Fruit fly (Drosophila melanogaster) whole organism, adult: Measurements from ENCODE around the gene Mal-B1.

ENCODE experiments used
- CG11617 ChIP-seq: fragments of 200-800 bp; sonication (Bioruptor generic); optimal IDR thresholded peaks from 2 replicates; lab custom pipeline; 2017; ENCODE audit warnings: mild to moderate bottlenecking, missing biosample characterization, missing genetic modification reagents, missing genetic modification characterization
- CG12768 ChIP-seq: fragments of 200-800 bp; sonication (Bioruptor generic); optimal IDR thresholded peaks from 2 replicates; lab custom pipeline; 2017; ENCODE audit warnings: missing biosample characterization, missing genetic modification characterization, mild to moderate bottlenecking, moderate library complexity, missing genetic modification reagents
- CG14711 ChIP-seq: fragments of 200-800 bp; sonication (Bioruptor generic); optimal IDR thresholded peaks from 2 replicates; lab custom pipeline; 2018; ENCODE audit warnings: missing biosample characterization, mild to moderate bottlenecking, missing genetic modification characterization, moderate library complexity
- CG1620 ChIP-seq: fragments of 200-800 bp; sonication (Bioruptor generic); optimal IDR thresholded peaks from 2 replicates; lab custom pipeline; 2016; ENCODE audit warnings: missing biosample characterization, missing genetic modification characterization
- CG33017 ChIP-seq: fragments of 200-800 bp; sonication (Bioruptor generic); optimal IDR thresholded peaks from 2 replicates; lab custom pipeline; 2018; ENCODE audit warnings: missing biosample characterization, mild to moderate bottlenecking, missing genetic modification characterization, moderate library complexity
- CG5204 ChIP-seq: fragments of 200-800 bp; sonication (Bioruptor generic); optimal IDR thresholded peaks from 2 replicates; lab custom pipeline; 2016; ENCODE audit warnings: missing biosample characterization, missing genetic modification characterization
- CG7045 ChIP-seq: fragments of 200-800 bp; sonication (Bioruptor generic); optimal IDR thresholded peaks from 2 replicates; lab custom pipeline; 2017; ENCODE audit warnings: missing biosample characterization, mild to moderate bottlenecking, missing genetic modification characterization
- CG7101 ChIP-seq: fragments of 200-800 bp; sonication (Bioruptor generic); optimal IDR thresholded peaks from 2 replicates; lab custom pipeline; 2018; ENCODE audit warnings: missing biosample characterization, mild to moderate bottlenecking, missing genetic modification characterization, moderate library complexity
- Clk ChIP-seq: fragments of 200-800 bp; sonication (Bioruptor generic); optimal IDR thresholded peaks from 2 replicates; lab custom pipeline; 2017; ENCODE audit warnings: missing biosample characterization, missing genetic modification characterization
- Crg-1 ChIP-seq: fragments of 200-800 bp; sonication (Bioruptor generic); optimal IDR thresholded peaks from 2 replicates; lab custom pipeline; 2016; ENCODE audit warnings: missing biosample characterization, missing genetic modification characterization
- Hr96 ChIP-seq: fragments of 200-800 bp; sonication (Bioruptor generic); optimal IDR thresholded peaks from 2 replicates; lab custom pipeline; 2016; ENCODE audit warnings: missing biosample characterization, missing genetic modification characterization
- Mnt ChIP-seq: fragments of 200-800 bp; sonication (Bioruptor generic); optimal IDR thresholded peaks from 2 replicates; lab custom pipeline; 2016; ENCODE audit warnings: missing biosample characterization, mild to moderate bottlenecking, missing genetic modification characterization
- bab1 ChIP-seq: fragments of 200-800 bp; sonication (Bioruptor generic); optimal IDR thresholded peaks from 3 replicates; lab custom pipeline; 2019; ENCODE audit warnings: missing biosample characterization, mild to moderate bottlenecking, missing genetic modification characterization, moderate library complexity
- cic ChIP-seq: fragments of 200-800 bp; sonication (Bioruptor generic); optimal IDR thresholded peaks from 2 replicates; lab custom pipeline; 2017; ENCODE audit warnings: missing biosample characterization, mild to moderate bottlenecking, missing genetic modification characterization, moderate library complexity
- kay ChIP-seq: fragments of 200-800 bp; sonication (Bioruptor generic); peaks from one replicate; lab custom pipeline; 2016; ENCODE audit warnings: missing biosample characterization, missing genetic modification characterization, borderline replicate concordance
- ovo ChIP-seq: fragments of 200-800 bp; sonication (Bioruptor generic); optimal IDR thresholded peaks from 2 replicates; lab custom pipeline; 2016; ENCODE audit warnings: missing biosample characterization, missing genetic modification characterization
- pad ChIP-seq: fragments of 200-800 bp; sonication (Bioruptor generic); optimal IDR thresholded peaks from 3 replicates; lab custom pipeline; 2017; ENCODE audit warnings: missing biosample characterization, missing genetic modification characterization, mild to moderate bottlenecking, moderate library complexity, missing genetic modification reagents
- tj ChIP-seq: fragments of 200-800 bp; sonication (Bioruptor generic); optimal IDR thresholded peaks from 3 replicates; lab custom pipeline; 2017; ENCODE audit warnings: missing biosample characterization, mild to moderate bottlenecking, missing genetic modification characterization, moderate library complexity
- toe ChIP-seq: fragments of 200-800 bp; sonication (Bioruptor generic); optimal IDR thresholded peaks from 2 replicates; lab custom pipeline; 2016; ENCODE audit warnings: missing biosample characterization, missing genetic modification characterization

Gene Mal-B1

dm6 chr2L:11853130-11853529 lies 6.1 kb downstream of the Mal-B1 start, which contains the start of gene CG42751:
CG42751 (plus strand) TSS chr2L:11853430.
- no peak for TF ChIP-seq CG1620 (GFP tag; lab: Kevin White, UChicago)
- no peak for TF ChIP-seq Clk (GFP tag; lab: Kevin White, UChicago)
- no peak for TF ChIP-seq Mnt
- no peak for TF ChIP-seq CG33017 (tag; lab: Kevin White, UChicago)
- no peak for TF ChIP-seq CG7045 (GFP tag; lab: Kevin White, UChicago)
- TF ChIP-seq CG7101 = no peak
- no peak for TF ChIP-seq tj
- TF ChIP-seq ovo = no peak
- no peak for TF ChIP-seq toe (GFP tag; lab: Kevin White, UChicago)
- TF ChIP-seq CG12768 (GFP tag; lab: Kevin White, UChicago) = no peak
- TF ChIP-seq CG11617 (GFP tag; lab: Kevin White, UChicago) = no peak
- TF ChIP-seq CG5204 (GFP tag; lab: Kevin White, UChicago) = no peak
- TF ChIP-seq bab1 (GFP tag; lab: Kevin White, UChicago) = no peak
- TF ChIP-seq CG14711 = no peak

DNA sequence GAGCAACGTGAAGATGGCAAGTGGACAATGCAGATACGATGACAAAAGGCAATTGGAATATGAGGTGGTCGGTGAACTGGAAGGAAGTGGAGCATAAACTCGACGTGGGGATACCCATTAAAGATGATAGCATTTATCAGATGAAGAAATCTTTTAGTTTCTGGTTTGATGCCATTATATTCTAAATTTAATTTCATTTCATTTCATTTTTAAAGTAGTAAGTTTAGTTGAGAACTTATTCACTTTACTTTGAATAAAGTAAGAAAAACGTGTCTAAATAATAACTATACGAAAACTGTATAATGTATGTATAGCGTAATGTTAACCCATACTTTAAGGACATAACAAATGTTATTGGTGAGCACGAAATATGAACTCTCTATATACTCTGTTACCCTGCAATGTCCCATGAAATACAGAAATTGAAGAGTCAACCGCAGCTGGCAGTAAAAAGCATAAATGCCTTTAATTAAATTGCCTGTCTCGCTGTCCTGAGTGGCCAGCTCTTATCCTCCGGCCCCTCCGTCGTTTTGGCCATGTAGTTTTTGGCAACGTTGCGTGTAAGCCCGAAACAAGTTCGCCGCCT lies 23.9 kb downstream of the Mal-B1 start:
- TF ChIP-seq Crg-1 (GFP tag; lab: Kevin White, UChicago) = no peak
- TF ChIP-seq Hr96 (GFP tag; lab: Kevin White, UChicago) = no peak
- no peak for TF ChIP-seq tj
- TF ChIP-seq toe (GFP tag; lab: Kevin White, UChicago) = no peak
- TF ChIP-seq CG33017 (tag; lab: Kevin White, UChicago) = no peak
- TF ChIP-seq CG14711 = no peak
- no peak for TF ChIP-seq bab1 (GFP tag; lab: Kevin White, UChicago)
- TF ChIP-seq kay (GFP tag; lab: Kevin White, UChicago) = no peak
- TF ChIP-seq CG7101 = no peak
- no peak for TF ChIP-seq CG7045 (GFP tag; lab: Kevin White, UChicago)

DNA sequence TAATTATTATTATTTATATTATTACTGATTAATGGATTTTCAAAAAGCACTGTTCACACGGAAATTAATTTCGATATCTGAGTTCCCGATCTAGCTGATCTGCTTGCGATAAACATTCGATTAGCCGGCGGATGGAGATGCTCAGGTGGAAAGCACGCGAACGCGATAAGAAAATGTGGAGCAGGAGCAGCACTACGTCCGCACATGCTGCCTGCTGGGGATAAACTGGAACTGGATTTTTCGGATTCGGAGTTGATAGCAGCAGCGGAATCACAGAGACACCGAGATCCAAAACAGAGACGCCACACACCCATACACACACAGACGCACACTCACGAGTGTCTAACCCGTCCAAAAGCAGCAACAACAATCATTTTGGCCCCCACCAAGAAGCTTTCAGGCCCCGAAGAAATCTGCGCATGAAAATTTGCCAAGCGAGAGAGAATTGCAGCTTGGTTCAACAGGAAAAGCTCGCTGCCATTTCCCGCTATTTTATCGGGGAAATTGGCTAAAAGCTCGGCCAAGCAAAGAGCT lies 27.3 kb downstream of the Mal-B1 start:
- TF ChIP-seq tj (no peak), CG7045 (GFP tag; lab: Kevin White, UChicago) (no peak), pad (GFP tag; lab: Kevin White, UChicago) (no peak), CG12768 (GFP tag; lab: Kevin White, UChicago) (no peak), toe (GFP tag; lab: Kevin White, UChicago) (no peak), Mnt (no peak)

DNA sequence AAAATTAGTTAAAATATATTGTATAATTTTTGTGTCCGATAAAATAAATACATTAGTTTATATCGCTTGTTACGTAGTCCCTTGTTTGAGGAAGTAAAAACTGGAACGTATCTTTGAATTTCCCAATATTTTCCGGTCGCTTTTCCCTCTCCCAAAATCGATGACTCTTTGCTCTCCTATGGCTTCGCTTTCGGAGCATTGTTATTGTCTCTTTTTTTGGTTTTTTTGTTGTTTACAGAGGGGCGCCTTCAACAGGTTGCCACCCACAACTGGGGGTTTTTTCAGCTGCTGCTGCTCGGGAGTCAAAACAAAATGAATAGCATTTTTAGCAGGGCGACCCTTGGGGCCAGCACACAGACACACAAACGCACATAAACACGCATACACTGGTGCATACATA lies 27.9 kb downstream of the Mal-B1 start:
- TF ChIP-seq kay (GFP tag; lab: Kevin White, UChicago) (no peak), CG7101 (no peak), cic (GFP tag; lab: Kevin White, UChicago) (no peak), toe (GFP tag; lab: Kevin White, UChicago) (no peak), CG33017 (tag; lab: Kevin White, UChicago) (no peak), bab1 (GFP tag; lab: Kevin White, UChicago) (no peak), Hr96 (GFP tag; lab: Kevin White, UChicago) (no peak), ovo (no peak), CG5204 (GFP tag; lab: Kevin White, UChicago) (no peak), CG14711 (no peak), CG12768 (GFP tag; lab: Kevin White, UChicago) (no peak), CG11617 (GFP tag; lab: Kevin White, UChicago) (no peak), CG1620 (GFP tag; lab: Kevin White, UChicago) (no peak), Mnt (no peak)

DNA sequence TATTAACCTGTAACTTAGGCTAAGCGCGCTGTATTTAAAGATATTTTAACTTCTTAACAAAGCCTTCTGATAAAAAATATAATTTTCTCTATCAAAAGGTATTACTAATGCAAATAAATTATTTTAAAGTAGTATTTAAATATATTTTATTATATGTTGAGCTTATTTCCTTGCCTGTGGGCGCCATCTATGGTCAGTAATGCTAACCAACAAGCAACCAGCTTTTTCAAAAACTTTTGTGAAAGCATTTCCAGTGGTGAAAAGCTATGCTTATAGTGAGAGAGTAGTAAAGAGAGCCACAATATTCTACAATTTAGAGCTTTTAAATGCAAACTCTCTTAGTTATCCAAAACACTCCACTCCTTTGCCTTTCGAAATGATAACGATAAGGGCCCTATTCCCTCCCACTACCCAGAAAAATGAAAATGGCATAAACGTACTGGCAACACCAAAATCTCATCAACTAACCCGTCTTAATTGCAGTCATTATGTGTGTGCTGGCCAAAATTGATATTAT lies 31.8 kb downstream of the Mal-B1 start:
- TF ChIP-seq bab1 (GFP tag; lab: Kevin White, UChicago) (no peak), CG12768 (GFP tag; lab: Kevin White, UChicago) (no peak), CG33017 (tag; lab: Kevin White, UChicago) (no peak), Hr96 (GFP tag; lab: Kevin White, UChicago) (no peak), CG7045 (GFP tag; lab: Kevin White, UChicago) (no peak), CG1620 (GFP tag; lab: Kevin White, UChicago) (no peak), Mnt (no peak), kay (GFP tag; lab: Kevin White, UChicago) (no peak), Clk (GFP tag; lab: Kevin White, UChicago) (no peak), CG7101 (no peak), tj (no peak), toe (GFP tag; lab: Kevin White, UChicago) (no peak)

DNA sequence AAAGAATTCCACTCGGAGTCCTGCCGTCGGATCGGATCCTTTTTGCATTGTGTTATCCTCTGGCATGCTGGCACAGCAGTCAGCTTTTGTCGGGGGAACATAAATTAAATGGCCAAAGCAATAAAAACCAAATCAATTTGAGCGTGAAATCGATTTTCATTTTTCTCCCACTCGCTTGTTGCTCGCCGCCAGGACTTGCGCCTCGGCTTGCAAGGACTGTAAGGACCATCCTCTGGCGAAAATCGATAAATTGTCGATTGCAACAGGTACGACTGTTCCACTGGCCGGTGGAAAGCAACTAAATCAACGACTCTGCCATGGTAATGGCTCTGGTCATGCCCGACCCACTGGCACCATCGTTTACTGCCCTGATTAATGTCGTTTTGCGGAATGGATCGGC lies 46.2 kb downstream of the Mal-B1 start:
- no peak for TF ChIP-seq pad (GFP tag; lab: Kevin White, UChicago)
- no peak for TF ChIP-seq cic (GFP tag; lab: Kevin White, UChicago)
- no peak for TF ChIP-seq CG7101
- no peak for TF ChIP-seq Mnt
- no peak for TF ChIP-seq CG12768 (GFP tag; lab: Kevin White, UChicago)
- no peak for TF ChIP-seq CG5204 (GFP tag; lab: Kevin White, UChicago)
- TF ChIP-seq ovo = no peak
- TF ChIP-seq Hr96 (GFP tag; lab: Kevin White, UChicago) = no peak
- TF ChIP-seq toe (GFP tag; lab: Kevin White, UChicago) = no peak
- no peak for TF ChIP-seq CG1620 (GFP tag; lab: Kevin White, UChicago)
- TF ChIP-seq bab1 (GFP tag; lab: Kevin White, UChicago) = no peak
- no peak for TF ChIP-seq tj
- no peak for TF ChIP-seq CG11617 (GFP tag; lab: Kevin White, UChicago)
- TF ChIP-seq Crg-1 (GFP tag; lab: Kevin White, UChicago) = no peak
- TF ChIP-seq CG33017 (tag; lab: Kevin White, UChicago) = no peak
